Worm (Caenorhabditis elegans) whole organism, midembryonic: ENCODE measurements around the gene C48D1.5.

Source experiments
- cog-1 ChIP-seq: sonication (generic microtip); optimal IDR thresholded peaks from 2 replicates; lab custom pipeline; 2016; ENCODE audit warnings: missing genetic modification characterization, missing compliant biosample characterization
- tab-1 ChIP-seq: fragments of 200-800 bp; sonication (Bioruptor generic); IDR thresholded peaks from 2 replicates; pipeline ENCODE4 v1.3.6; 2022; ENCODE audit warnings: missing genetic modification characterization, missing compliant biosample characterization
- ztf-29 ChIP-seq: fragments of 200-800 bp; sonication (Bioruptor generic); IDR thresholded peaks from 2 replicates; pipeline ENCODE4 v1.3.6; 2022; ENCODE audit warnings: missing genetic modification reagents, missing genetic modification characterization, missing compliant biosample characterization

DNA sequence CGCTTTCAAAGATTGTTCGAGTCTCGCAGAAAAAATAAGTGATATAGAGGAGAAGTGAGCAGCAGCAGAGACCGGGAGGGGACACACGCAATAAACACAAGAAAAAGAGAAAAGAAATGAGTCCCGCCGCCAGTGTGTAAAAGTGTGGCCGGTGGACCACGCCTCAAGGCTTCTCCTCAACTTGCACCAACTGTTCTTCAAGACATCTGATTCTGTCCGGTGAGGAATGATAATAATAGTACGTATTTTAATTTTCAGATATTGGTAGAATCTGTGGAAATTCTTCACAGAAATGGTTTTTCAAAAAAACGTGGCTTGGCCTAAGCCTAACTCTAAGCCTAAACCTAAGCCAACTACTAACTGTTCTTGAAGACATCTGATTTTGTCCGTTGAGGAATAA is 42.5 kb upstream of the C48D1.5 start, which contains the start of gene lev-1:
- TF ChIP-seq cog-1: no peak
- no peak for TF ChIP-seq tab-1
- TF ChIP-seq ztf-29 (GFP tag; lab: Robert Waterston, UW): no peak
